Worm (Caenorhabditis elegans) whole organism, L3 larva: ENCODE measurements around the gene mys-1.
"Not testable (repeated sequence)": the region's sequence is repeated elsewhere in the genome, so short reads cannot be mapped to it uniquely, and the experiment has no call there.

ENCODE experiments used
- ama-1 ChIP-seq: fragments of 150-350 bp; optimal IDR thresholded peaks from 2 replicates; lab custom pipeline; 2018
- elt-2 ChIP-seq: sonication (generic microtip); optimal IDR thresholded peaks from 2 replicates; lab custom pipeline; 2016; ENCODE audit warnings: missing genetic modification reagents, mild to moderate bottlenecking, missing genetic modification characterization, missing compliant biosample characterization
- hmg-11 ChIP-seq: sonication (generic microtip); optimal IDR thresholded peaks from 2 replicates; lab custom pipeline; 2016; ENCODE audit warnings: missing genetic modification characterization, missing compliant biosample characterization
- lin-15B ChIP-seq: fragments of 150-350 bp; optimal IDR thresholded peaks from 2 replicates; lab custom pipeline; 2014; ENCODE audit warnings: missing biosample characterization, missing genetic modification characterization
- lin-39 ChIP-seq: fragments of 150-350 bp; optimal IDR thresholded peaks from 2 replicates; lab custom pipeline; 2018; ENCODE audit warnings: missing biosample characterization, missing genetic modification reagents, missing genetic modification characterization
- nhr-237 ChIP-seq: fragments of 150-350 bp; optimal IDR thresholded peaks from 2 replicates; lab custom pipeline; 2014; ENCODE audit warnings: missing biosample characterization, missing genetic modification characterization
- pha-4 ChIP-seq: fragments of 150-350 bp; optimal IDR thresholded peaks from 2 replicates; lab custom pipeline; 2014; ENCODE audit warnings: missing biosample characterization, missing genetic modification reagents, missing genetic modification characterization
- pqm-1 ChIP-seq: fragments of 150-350 bp; optimal IDR thresholded peaks from 2 replicates; lab custom pipeline; 2017; ENCODE audit warnings: missing biosample characterization, missing genetic modification characterization, inconsistent platforms
- unc-39 ChIP-seq: sonication (generic microtip); optimal IDR thresholded peaks from 4 replicates; lab custom pipeline; 2017; ENCODE audit warnings: missing biosample characterization, missing genetic modification characterization
- ztf-4 ChIP-seq: fragments of 150-350 bp; optimal IDR thresholded peaks from 2 replicates; lab custom pipeline; 2014; ENCODE audit warnings: missing biosample characterization, missing genetic modification characterization

DNA sequence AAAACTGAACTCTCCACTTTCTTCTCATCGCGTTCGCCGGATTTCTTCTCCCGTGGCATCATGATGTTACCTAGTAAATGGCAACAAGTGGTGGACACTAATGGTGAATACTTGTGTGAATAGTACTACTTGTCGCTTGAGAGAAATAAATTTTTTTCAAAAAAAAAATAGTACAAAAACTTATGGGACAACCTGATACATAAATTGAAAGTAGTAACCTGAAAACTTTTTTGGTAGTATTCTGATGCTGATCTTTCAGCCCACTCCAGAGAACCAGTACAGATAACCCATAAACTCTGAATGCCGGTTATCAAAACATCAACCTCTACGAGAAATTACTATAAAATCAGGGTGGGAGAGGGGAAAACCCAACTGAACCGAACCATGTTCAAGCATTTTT, 26.7 kb downstream of the mys-1 start, which contains the start of gene Y57E12AL.2:
- not testable (repeated sequence) for TF ChIP-seq unc-39 (tag; lab: Kevin White, UChicago); ztf-4 (tag; lab: Kevin White, UChicago); pqm-1 (tag; lab: Kevin White, UChicago); lin-15B (tag; lab: Kevin White, UChicago); nhr-237 (tag; lab: Kevin White, UChicago); ama-1 (lab: Kevin White, UChicago); lin-39 (tag; lab: Kevin White, UChicago); pha-4 (tag; lab: Kevin White, UChicago); hmg-11 (tag; lab: Kevin White, UChicago); elt-2 (tag; lab: Kevin White, UChicago)
